Fruit fly (Drosophila melanogaster) whole organism, wandering third instar larva: Measurements from ENCODE around the gene CG12017.
A peak's percentile ranks its signal among the peaks of the same experiment; 100 is the strongest.

ENCODE experiments used
- Abd-B ChIP-seq: fragments of >200 bp; optimal IDR thresholded peaks from 2 replicates; lab custom pipeline; 2017; ENCODE audit warnings: missing biosample characterization, missing genetic modification characterization
- CG32264 ChIP-seq: fragments of 200-800 bp; sonication (Bioruptor generic); optimal IDR thresholded peaks from 2 replicates; lab custom pipeline; 2016; ENCODE audit warnings: missing biosample characterization, missing genetic modification characterization
- CG9705 ChIP-seq: fragments of 200-800 bp; sonication (Bioruptor generic); optimal IDR thresholded peaks from 2 replicates; lab custom pipeline; 2018; ENCODE audit warnings: missing biosample characterization, mild to moderate bottlenecking, missing genetic modification characterization
- Dfd ChIP-seq: fragments of >200 bp; optimal IDR thresholded peaks from 2 replicates; lab custom pipeline; 2017; ENCODE audit warnings: missing biosample characterization, missing genetic modification characterization
- Dif ChIP-seq: fragments of 200-275, 200-300 bp; sonication (Bioruptor generic); optimal IDR thresholded peaks from 2 replicates; lab custom pipeline; 2018; ENCODE audit warnings: missing biosample characterization, missing genetic modification characterization; ENCODE audit not compliant: partially characterized antibody
- HLH106 ChIP-seq: fragments of 200-800 bp; optimal IDR thresholded peaks from 3 replicates; lab custom pipeline; 2019; ENCODE audit warnings: missing biosample characterization, mild to moderate bottlenecking, missing genetic modification characterization, moderate library complexity
- Hnf4 ChIP-seq: fragments of 200-800 bp; sonication (Bioruptor generic); optimal IDR thresholded peaks from 2 replicates; lab custom pipeline; 2016; ENCODE audit warnings: missing biosample characterization, mild to moderate bottlenecking, missing genetic modification characterization
- Hr78 ChIP-seq: fragments of >200 bp; optimal IDR thresholded peaks from 2 replicates; lab custom pipeline; 2017; ENCODE audit warnings: missing biosample characterization, missing genetic modification characterization
- Hr83 ChIP-seq: fragments of 200-300 bp; sonication (Bioruptor generic); optimal IDR thresholded peaks from 2 replicates; lab custom pipeline; 2016; ENCODE audit warnings: missing biosample characterization, mild to moderate bottlenecking, missing genetic modification characterization, moderate library complexity; ENCODE audit not compliant: poor library complexity, severe bottlenecking
- Jra ChIP-seq: sonication (Bioruptor generic); optimal IDR thresholded peaks from 2 replicates; lab custom pipeline; 2016; ENCODE audit warnings: missing biosample characterization, missing genetic modification characterization
- Mio ChIP-seq: sonication (Bioruptor generic); optimal IDR thresholded peaks from 2 replicates; lab custom pipeline; 2016; ENCODE audit warnings: missing biosample characterization, missing genetic modification characterization
- Myc ChIP-seq: fragments of >200 bp; optimal IDR thresholded peaks from 2 replicates; lab custom pipeline; 2017
- OdsH ChIP-seq: fragments of 200-800 bp; sonication (Bioruptor generic); optimal IDR thresholded peaks from 2 replicates; lab custom pipeline; 2016; ENCODE audit warnings: missing biosample characterization, mild to moderate bottlenecking, missing genetic modification characterization
- Rel ChIP-seq, 2 experiments: fragments of 200-800 bp; sonication (Bioruptor generic) in 1 of 2; optimal IDR thresholded peaks; 2 replicates in 1 of 2; 3 replicates in 1 of 2; lab custom pipeline; 2016 to 2019; ENCODE audit warnings: mild to moderate bottlenecking in 2 of 2, missing biosample characterization in 2 of 2, missing genetic modification characterization in 2 of 2, moderate library complexity in 1 of 2
- Sp1 ChIP-seq: fragments of 200-800 bp; sonication (Bioruptor generic); optimal IDR thresholded peaks from 3 replicates; lab custom pipeline; 2019; ENCODE audit warnings: missing biosample characterization, mild to moderate bottlenecking, missing genetic modification characterization, moderate library complexity
- Vsx2 ChIP-seq: fragments of 200-300, 225-300 bp; sonication (Bioruptor generic); optimal IDR thresholded peaks from 2 replicates; lab custom pipeline; 2018; ENCODE audit warnings: missing biosample characterization, missing genetic modification characterization; ENCODE audit not compliant: partially characterized antibody
- br ChIP-seq: fragments of 200-800 bp; sonication (Bioruptor generic); optimal IDR thresholded peaks from 2 replicates; lab custom pipeline; 2016; ENCODE audit warnings: missing biosample characterization, missing genetic modification characterization
- dmrt93B ChIP-seq: fragments of 200-800 bp; sonication (Bioruptor generic); optimal IDR thresholded peaks from 2 replicates; lab custom pipeline; 2018; ENCODE audit warnings: missing biosample characterization, mild to moderate bottlenecking, missing genetic modification characterization
- dsf ChIP-seq: sonication (Bioruptor generic); optimal IDR thresholded peaks from 2 replicates; lab custom pipeline; 2016; ENCODE audit warnings: missing biosample characterization, missing genetic modification characterization, borderline replicate concordance
- ey ChIP-seq: fragments of 200-800 bp; sonication (Bioruptor generic); optimal IDR thresholded peaks from 2 replicates; lab custom pipeline; 2016; ENCODE audit warnings: missing biosample characterization, missing genetic modification characterization
- foxo ChIP-seq, 2 experiments: fragments of 200-800 bp; sonication (Bioruptor generic); optimal IDR thresholded peaks; 2 replicates in 1 of 2; 3 replicates in 1 of 2; lab custom pipeline; 2016 to 2017; ENCODE audit warnings: missing biosample characterization in 2 of 2, missing genetic modification characterization in 2 of 2
- fru ChIP-seq: fragments of 200-800 bp; sonication (Bioruptor generic); optimal IDR thresholded peaks from 3 replicates; lab custom pipeline; 2016; ENCODE audit warnings: missing biosample characterization, mild to moderate bottlenecking, missing genetic modification characterization
- h ChIP-seq: fragments of 200-800 bp; sonication (Bioruptor generic); optimal IDR thresholded peaks from 3 replicates; lab custom pipeline; 2016; ENCODE audit warnings: missing biosample characterization, mild to moderate bottlenecking, missing genetic modification characterization
- jim ChIP-seq: fragments of 175-275, 200-325 bp; sonication (Bioruptor generic); optimal IDR thresholded peaks from 2 replicates; lab custom pipeline; 2016; ENCODE audit warnings: missing biosample characterization, mild to moderate bottlenecking, missing genetic modification characterization
- lola ChIP-seq: fragments of >200 bp; optimal IDR thresholded peaks from 2 replicates; lab custom pipeline; 2017; ENCODE audit warnings: missing biosample characterization, missing genetic modification characterization
- pan ChIP-seq: fragments of >200 bp; optimal IDR thresholded peaks from 2 replicates; lab custom pipeline; 2017
- psq ChIP-seq: fragments of 200-800 bp; sonication (Bioruptor generic); optimal IDR thresholded peaks from 3 replicates; lab custom pipeline; 2017; ENCODE audit warnings: missing biosample characterization, mild to moderate bottlenecking, missing genetic modification characterization, moderate library complexity
- rgr ChIP-seq: fragments of 200-800 bp; sonication (Bioruptor generic); optimal IDR thresholded peaks from 3 replicates; lab custom pipeline; 2016; ENCODE audit warnings: missing biosample characterization, mild to moderate bottlenecking, missing genetic modification characterization
- sage ChIP-seq: fragments of 200-800 bp; sonication (Bioruptor generic); optimal IDR thresholded peaks from 2 replicates; lab custom pipeline; 2016; ENCODE audit warnings: missing biosample characterization, mild to moderate bottlenecking, missing genetic modification characterization
- sv ChIP-seq: fragments of 200-800 bp; sonication (Bioruptor generic); optimal IDR thresholded peaks from 3 replicates; lab custom pipeline; 2016; ENCODE audit warnings: missing biosample characterization, missing genetic modification characterization
- tai ChIP-seq: sonication (Bioruptor generic); optimal IDR thresholded peaks from 2 replicates; lab custom pipeline; 2016; ENCODE audit warnings: missing biosample characterization, missing genetic modification characterization
- usp ChIP-seq: fragments of >200 bp; optimal IDR thresholded peaks from 2 replicates; lab custom pipeline; 2017; ENCODE audit warnings: missing biosample characterization, missing genetic modification characterization

CG12017 gene

dm6 chr3L:3305430-3305829, 25.4 kb downstream of the CG12017 start:
- TF ChIP-seq Sp1 (no peak), rgr (GFP tag; lab: Kevin White, UChicago) (peak; percentile 27)

- no peak for TF ChIP-seq rgr (GFP tag; lab: Kevin White, UChicago)
- no peak for TF ChIP-seq Myc (lab: Kevin White, UChicago)
- TF ChIP-seq Jra, result no peak
- no peak for TF ChIP-seq Sp1
- no peak for TF ChIP-seq Abd-B (GFP tag; lab: Kevin White, UChicago)
- TF ChIP-seq tai (GFP tag; lab: Kevin White, UChicago), result no peak
These were observed 26.5 kb downstream of the CG12017 start for dm6 chr3L:3306515-3306914.

- no peak for TF ChIP-seq Mio (GFP tag; lab: Kevin White, UChicago)
- TF ChIP-seq psq (GFP tag; lab: Kevin White, UChicago), result no peak
- no peak for TF ChIP-seq ey (GFP tag; lab: Kevin White, UChicago)
- no peak for TF ChIP-seq Jra
- TF ChIP-seq pan (lab: Kevin White, UChicago), result no peak
- no peak for TF ChIP-seq usp
- no peak for TF ChIP-seq Hnf4 (GFP tag; lab: Kevin White, UChicago)
- no peak for TF ChIP-seq sage
- no peak for TF ChIP-seq CG9705
- no peak for TF ChIP-seq Abd-B (GFP tag; lab: Kevin White, UChicago)
- no peak for TF ChIP-seq Dif (GFP tag; lab: Kevin White, UChicago)
- TF ChIP-seq Dfd (GFP tag; lab: Kevin White, UChicago), result no peak
- no peak for TF ChIP-seq tai (GFP tag; lab: Kevin White, UChicago)
- TF ChIP-seq foxo (GFP tag; optimal IDR thresholded peaks at IDR 0.05; lab: Kevin White, UChicago), result no peak
- TF ChIP-seq rgr (GFP tag; lab: Kevin White, UChicago), result no peak
- TF ChIP-seq lola (GFP tag; lab: Kevin White, UChicago), result no peak
- TF ChIP-seq Hr83 (GFP tag; lab: Kevin White, UChicago), result no peak
- TF ChIP-seq Sp1, result no peak
These were observed 27.6 kb downstream of the CG12017 start for dm6 chr3L:3307593-3307992.

- no peak for TF ChIP-seq Rel (GFP tag; optimal IDR thresholded peaks at IDR 0.05; lab: Kevin White, UChicago)
- TF ChIP-seq Rel (tag; optimal IDR thresholded peaks at IDR 0.05; lab: Kevin White, UChicago), result peak; percentile 10
- TF ChIP-seq h, result peak; percentile 52
- TF ChIP-seq Sp1, result peak; percentile 6
- no peak for TF ChIP-seq sv (GFP tag; lab: Kevin White, UChicago)
- TF ChIP-seq Myc (lab: Kevin White, UChicago), result no peak
- TF ChIP-seq dsf (GFP tag; lab: Kevin White, UChicago), result no peak
- peak; percentile 13 for TF ChIP-seq OdsH
- peak; percentile 20 for TF ChIP-seq br (GFP tag; lab: Kevin White, UChicago)
- TF ChIP-seq fru (GFP tag; lab: Kevin White, UChicago), result peak; percentile 48
- no peak for TF ChIP-seq Dif (GFP tag; lab: Kevin White, UChicago)
- TF ChIP-seq, all 38 proteins: peak for 6
These were observed 28.9 kb downstream of the CG12017 start for dm6 chr3L:3308676-3309613.

- TF ChIP-seq Rel (GFP tag; optimal IDR thresholded peaks at IDR 0.05; lab: Kevin White, UChicago), result no peak
- no peak for TF ChIP-seq Rel (tag; optimal IDR thresholded peaks at IDR 0.05; lab: Kevin White, UChicago)
- TF ChIP-seq Dif (GFP tag; lab: Kevin White, UChicago), result no peak
- no peak for TF ChIP-seq Hr78
- no peak for TF ChIP-seq sv (GFP tag; lab: Kevin White, UChicago)
- no peak for TF ChIP-seq pan (lab: Kevin White, UChicago)
- no peak for TF ChIP-seq sage
- TF ChIP-seq Sp1, result no peak
- no peak for TF ChIP-seq dsf (GFP tag; lab: Kevin White, UChicago)
- no peak for TF ChIP-seq Vsx2 (GFP tag; lab: Kevin White, UChicago)
- TF ChIP-seq HLH106, result no peak
- no peak for TF ChIP-seq jim (GFP tag; lab: Kevin White, UChicago)
- no peak for TF ChIP-seq br (GFP tag; lab: Kevin White, UChicago)
- TF ChIP-seq Abd-B (GFP tag; lab: Kevin White, UChicago), result no peak
- no peak for TF ChIP-seq CG32264 (GFP tag; lab: Kevin White, UChicago)
- no peak for TF ChIP-seq dmrt93B (GFP tag; lab: Kevin White, UChicago)
- no peak for TF ChIP-seq OdsH
- TF ChIP-seq CG9705, result no peak
- no peak for TF ChIP-seq Jra
- TF ChIP-seq lola (GFP tag; lab: Kevin White, UChicago), result no peak
These were observed 34.0 kb downstream of the CG12017 start, which contains the start of gene Drsl2 for dm6 chr3L:3314049-3314448. Drsl2 (plus strand) TSS chr3L:3314349.
